Worm (Caenorhabditis elegans) whole organism, young adult: ENCODE results near the gene lido-7.

ENCODE experiments used
- B0019.2 ChIP-seq: fragments of 200-800 bp; sonication (Bioruptor generic); conservative IDR thresholded peaks from 2 replicates; pipeline ENCODE4 v1.3.6; 2022; ENCODE audit warnings: missing genetic modification reagents, missing genetic modification characterization, missing compliant biosample characterization
- B0035.1 ChIP-seq: sonication (generic microtip); optimal IDR thresholded peaks from 2 replicates; lab custom pipeline; 2016; ENCODE audit warnings: missing genetic modification characterization, mild to moderate bottlenecking, missing compliant biosample characterization, missing genotype, missing genetic modification reagents
- B0261.1 ChIP-seq: sonication (generic microtip); optimal IDR thresholded peaks from 2 replicates; lab custom pipeline; 2016; ENCODE audit warnings: mild to moderate bottlenecking, missing genetic modification characterization, moderate library complexity, missing compliant biosample characterization
- C17E4.6 ChIP-seq: fragments of 200-800 bp; sonication (Bioruptor generic); IDR thresholded peaks from 2 replicates; pipeline ENCODE4 v1.3.6; 2022; ENCODE audit warnings: missing genetic modification reagents, missing genetic modification characterization, missing compliant biosample characterization
- D2030.7 ChIP-seq: fragments of 200-800 bp; sonication (Bioruptor generic); IDR thresholded peaks from 2 replicates; pipeline ENCODE4 v1.3.6; 2022; ENCODE audit warnings: missing genetic modification reagents, missing genetic modification characterization, missing compliant biosample characterization
- F23B12.7 ChIP-seq: sonication (generic microtip); optimal IDR thresholded peaks from 2 replicates; lab custom pipeline; 2017; ENCODE audit warnings: missing genetic modification characterization, mild to moderate bottlenecking, missing compliant biosample characterization, antibody characterized with exemption, moderate library complexity; ENCODE audit not compliant: insufficient read depth
- F33H1.4 ChIP-seq: fragments of 200-800 bp; sonication (Bioruptor generic); IDR thresholded peaks from 2 replicates; pipeline ENCODE4 v1.3.6; 2022; ENCODE audit warnings: missing genetic modification reagents, missing genetic modification characterization, missing compliant biosample characterization
- F39B2.1 ChIP-seq: fragments of 200-800 bp; sonication (Bioruptor generic); IDR thresholded peaks from 2 replicates; pipeline ENCODE4 v1.3.6; 2022; ENCODE audit warnings: missing genetic modification reagents, missing genetic modification characterization, missing compliant biosample characterization
- F49E8.2 ChIP-seq: sonication (generic microtip); optimal IDR thresholded peaks from 3 replicates; lab custom pipeline; 2017; ENCODE audit warnings: missing genetic modification characterization, mild to moderate bottlenecking, missing compliant biosample characterization, antibody characterized with exemption, moderate library complexity; ENCODE audit not compliant: insufficient read depth
- F55B11.4 ChIP-seq: sonication (generic microtip); optimal IDR thresholded peaks from 2 replicates; lab custom pipeline; 2016; ENCODE audit warnings: missing compliant biosample characterization, missing genetic modification characterization, borderline replicate concordance; ENCODE audit not compliant: insufficient read depth
- K11D2.4 ChIP-seq: fragments of 200-800 bp; sonication (Bioruptor generic); IDR thresholded peaks from 2 replicates; pipeline ENCODE4 v1.3.6; 2022; ENCODE audit warnings: missing genetic modification reagents, missing genetic modification characterization, missing compliant biosample characterization
- T07F8.4 ChIP-seq: sonication (generic microtip); optimal IDR thresholded peaks from 2 replicates; lab custom pipeline; 2016; ENCODE audit warnings: mild to moderate bottlenecking, missing genetic modification characterization, moderate library complexity, missing compliant biosample characterization
- Y67H2A.10 ChIP-seq: fragments of 200-800 bp; sonication (Bioruptor generic); conservative IDR thresholded peaks from 2 replicates; pipeline ENCODE4 v1.3.6; 2022; ENCODE audit warnings: missing genetic modification reagents, missing genetic modification characterization, missing compliant biosample characterization
- Y79H2A.3 ChIP-seq: fragments of 200-800 bp; sonication (Bioruptor generic); conservative IDR thresholded peaks from 2 replicates; pipeline ENCODE4 v1.3.6; 2022; ENCODE audit warnings: missing genetic modification reagents, missing genetic modification characterization, missing compliant biosample characterization
- Y95B8A.8 ChIP-seq: fragments of 200-800 bp; sonication (Bioruptor generic); IDR thresholded peaks from 2 replicates; pipeline ENCODE4 v1.3.6; 2022; ENCODE audit warnings: missing genetic modification reagents, missing genetic modification characterization, missing compliant biosample characterization
- ZK185.1 ChIP-seq: sonication (generic microtip); optimal IDR thresholded peaks from 2 replicates; lab custom pipeline; 2016; ENCODE audit warnings: mild to moderate bottlenecking, missing genetic modification characterization, missing compliant biosample characterization; ENCODE audit not compliant: poor library complexity, severe bottlenecking
- akir-1 ChIP-seq: fragments of 200-800 bp; sonication (Bioruptor generic); optimal IDR thresholded peaks from 2 replicates; lab custom pipeline; 2018; ENCODE audit warnings: mild to moderate bottlenecking, missing genetic modification characterization, moderate library complexity, missing compliant biosample characterization
- aptf-2 ChIP-seq: fragments of 200-800 bp; sonication (Bioruptor generic); conservative IDR thresholded peaks from 2 replicates; pipeline ENCODE4 v1.3.6; 2022; ENCODE audit warnings: missing genetic modification reagents, missing genetic modification characterization, missing compliant biosample characterization
- aptf-3 ChIP-seq: fragments of 200-800 bp; sonication (Bioruptor generic); IDR thresholded peaks from 2 replicates; pipeline ENCODE4 v1.3.6; 2022; ENCODE audit warnings: missing genetic modification characterization, missing compliant biosample characterization
- attf-5 ChIP-seq: fragments of 200-800 bp; sonication (Bioruptor generic); optimal IDR thresholded peaks from 2 replicates; lab custom pipeline; 2018; ENCODE audit warnings: mild to moderate bottlenecking, missing genetic modification characterization, missing compliant biosample characterization
- bed-1 ChIP-seq: fragments of 200-800 bp; sonication (Bioruptor generic); IDR thresholded peaks from 2 replicates; pipeline ENCODE4 v1.3.6; 2022; ENCODE audit warnings: missing genetic modification reagents, missing genetic modification characterization, missing compliant biosample characterization
- cebp-2 ChIP-seq: fragments of 200-800 bp; sonication (Bioruptor generic); IDR thresholded peaks from 2 replicates; pipeline ENCODE4 v1.3.6; 2022; ENCODE audit warnings: missing genetic modification characterization, missing compliant biosample characterization
- ceh-100 ChIP-seq: fragments of 200-800 bp; sonication (Bioruptor generic); IDR thresholded peaks from 2 replicates; pipeline ENCODE4 v1.3.6; 2022; ENCODE audit warnings: missing genetic modification reagents, missing genetic modification characterization, missing compliant biosample characterization
- ceh-40 ChIP-seq: fragments of 200-800 bp; sonication (Bioruptor generic); IDR thresholded peaks from 2 replicates; pipeline ENCODE4 v1.3.6; 2022; ENCODE audit warnings: missing genetic modification characterization, missing compliant biosample characterization
- ceh-79 ChIP-seq: sonication (generic microtip); optimal IDR thresholded peaks from 2 replicates; lab custom pipeline; 2017; ENCODE audit warnings: mild to moderate bottlenecking, missing genetic modification characterization, missing compliant biosample characterization
- chd-7 ChIP-seq: sonication (generic microtip); optimal IDR thresholded peaks from 2 replicates; lab custom pipeline; 2016; ENCODE audit warnings: mild to moderate bottlenecking, missing genetic modification characterization, moderate library complexity, missing compliant biosample characterization
- dpff-1 ChIP-seq: sonication (generic microtip); optimal IDR thresholded peaks from 2 replicates; lab custom pipeline; 2017; ENCODE audit warnings: mild to moderate bottlenecking, missing genetic modification characterization, missing compliant biosample characterization
- egrh-3 ChIP-seq: fragments of 200-800 bp; sonication (Bioruptor generic); IDR thresholded peaks from 2 replicates; pipeline ENCODE4 v1.3.6; 2022; ENCODE audit warnings: missing genetic modification reagents, missing genetic modification characterization, missing compliant biosample characterization
- him-1 ChIP-seq: sonication (generic microtip); optimal IDR thresholded peaks from 2 replicates; lab custom pipeline; 2016; ENCODE audit warnings: missing genotype, missing genetic modification reagents, missing genetic modification characterization, missing compliant biosample characterization
- hmg-1.2 ChIP-seq: fragments of 200-800 bp; sonication (Bioruptor generic); IDR thresholded peaks from 2 replicates; pipeline ENCODE4 v1.3.6; 2022; ENCODE audit warnings: missing genetic modification reagents, missing genetic modification characterization, missing compliant biosample characterization
- lag-1 ChIP-seq: fragments of 200-800 bp; sonication (Bioruptor generic); IDR thresholded peaks from 2 replicates; pipeline ENCODE4 v1.3.6; 2022; ENCODE audit warnings: missing genetic modification reagents, missing genetic modification characterization, missing compliant biosample characterization
- lin-35 ChIP-seq, 3 experiments: fragments of 150-350 bp in 2 of 3; sonication (generic microtip) in 1 of 3; optimal IDR thresholded peaks; 2 replicates each; lab custom pipeline; 2014 to 2018; ENCODE audit warnings: missing biosample characterization in 3 of 3, missing genetic modification characterization in 3 of 3, missing genetic modification reagents in 3 of 3
- lin-40 ChIP-seq: sonication (generic microtip); optimal IDR thresholded peaks from 2 replicates; lab custom pipeline; 2016; ENCODE audit warnings: missing genetic modification characterization, mild to moderate bottlenecking, missing compliant biosample characterization, missing genotype, missing genetic modification reagents
- lsl-1 ChIP-seq: fragments of 200-800 bp; sonication (Bioruptor generic); optimal IDR thresholded peaks from 2 replicates; lab custom pipeline; 2018; ENCODE audit warnings: mild to moderate bottlenecking, missing genetic modification characterization, moderate library complexity, missing compliant biosample characterization
- mcd-1 ChIP-seq: fragments of 200-800 bp; sonication (Bioruptor generic); IDR thresholded peaks from 2 replicates; pipeline ENCODE4 v1.3.6; 2022; ENCODE audit warnings: missing genetic modification reagents, missing genetic modification characterization, missing compliant biosample characterization
- nfya-1 ChIP-seq: sonication (generic microtip); optimal IDR thresholded peaks from 2 replicates; lab custom pipeline; 2017; ENCODE audit warnings: antibody characterized with exemption, missing compliant biosample characterization, missing genetic modification characterization, borderline replicate concordance; ENCODE audit not compliant: insufficient read depth
- nfya-2 ChIP-seq: fragments of 200-800 bp; sonication (Bioruptor generic); IDR thresholded peaks from 2 replicates; pipeline ENCODE4 v1.3.6; 2022; ENCODE audit warnings: missing genetic modification reagents, missing genetic modification characterization, missing compliant biosample characterization
- nfyb-1 ChIP-seq: fragments of 200-800 bp; sonication (Bioruptor generic); IDR thresholded peaks from 2 replicates; pipeline ENCODE4 v1.3.6; 2022; ENCODE audit warnings: missing genetic modification reagents, missing genetic modification characterization, missing compliant biosample characterization
- nhr-90 ChIP-seq: sonication (generic microtip); optimal IDR thresholded peaks from 2 replicates; lab custom pipeline; 2016; ENCODE audit warnings: missing genotype, mild to moderate bottlenecking, missing genetic modification characterization, missing compliant biosample characterization
- rec-8 ChIP-seq, 2 experiments: sonication (generic microtip); optimal IDR thresholded peaks; 2 replicates each; lab custom pipeline; 2016; ENCODE audit warnings: mild to moderate bottlenecking in 2 of 2, missing genetic modification characterization in 2 of 2, missing genetic modification reagents in 2 of 2, missing genotype in 2 of 2, missing biosample characterization in 1 of 2, missing compliant biosample characterization in 1 of 2, moderate library complexity in 1 of 2
- snpc-1.1 ChIP-seq: sonication (generic microtip); optimal IDR thresholded peaks from 2 replicates; lab custom pipeline; 2017; ENCODE audit warnings: missing genetic modification characterization, mild to moderate bottlenecking, missing compliant biosample characterization, antibody characterized with exemption, moderate library complexity, missing genotype, missing genetic modification reagents; ENCODE audit not compliant: insufficient read depth
- sptf-2 ChIP-seq: fragments of 200-800 bp; sonication (Bioruptor generic); optimal IDR thresholded peaks from 2 replicates; lab custom pipeline; 2018; ENCODE audit warnings: mild to moderate bottlenecking, missing genetic modification characterization, missing compliant biosample characterization
- tbp1 ChIP-seq: fragments of 200-800 bp; sonication (Bioruptor generic); optimal IDR thresholded peaks from 2 replicates; lab custom pipeline; 2018; ENCODE audit warnings: mild to moderate bottlenecking, missing genetic modification characterization, missing compliant biosample characterization
- unc-62 ChIP-seq: fragments of 150-350 bp; optimal IDR thresholded peaks from 2 replicates; lab custom pipeline; 2014; ENCODE audit warnings: missing biosample characterization, missing genetic modification reagents, missing genetic modification characterization
- ztf-18 ChIP-seq: sonication (generic microtip); optimal IDR thresholded peaks from 2 replicates; lab custom pipeline; 2016; ENCODE audit warnings: missing genotype, mild to moderate bottlenecking, missing genetic modification characterization, missing compliant biosample characterization
- ztf-25 ChIP-seq: fragments of 200-800 bp; sonication (Bioruptor generic); IDR thresholded peaks from 2 replicates; pipeline ENCODE4 v1.3.6; 2022; ENCODE audit warnings: missing genetic modification reagents, missing genetic modification characterization, missing compliant biosample characterization
- ztf-3 ChIP-seq: fragments of 200-800 bp; sonication (Bioruptor generic); optimal IDR thresholded peaks from 2 replicates; lab custom pipeline; 2018; ENCODE audit warnings: mild to moderate bottlenecking, missing genetic modification characterization, missing compliant biosample characterization

The lido-7 gene

DNA sequence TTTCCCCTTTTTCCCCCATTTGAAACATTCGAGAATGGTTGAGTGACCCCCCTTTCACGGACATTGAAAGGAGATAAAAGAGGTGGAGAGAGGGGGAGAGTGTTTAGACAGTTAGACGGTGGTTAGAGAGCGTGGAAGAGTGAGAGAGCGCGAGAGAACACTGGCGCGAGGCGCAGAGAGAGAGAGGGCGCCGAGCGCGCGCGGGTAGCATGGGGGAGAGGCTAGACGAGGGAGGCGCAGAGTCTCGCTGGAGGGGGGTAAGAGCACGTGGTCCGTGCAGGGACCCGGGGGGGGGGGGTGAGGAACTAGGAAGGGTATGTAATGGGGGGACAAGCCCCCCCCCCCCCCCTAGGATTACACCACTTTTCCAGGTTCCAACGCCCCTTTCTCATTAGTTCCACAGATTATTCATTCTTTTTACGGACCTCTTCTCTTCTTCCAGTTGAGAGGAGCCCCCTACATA lies 14.1 kb upstream of the lido-7 start (continued):
- TF ChIP-seq sptf-2: peak; percentile 4
- TF ChIP-seq D2030.7 (GFP tag; lab: Robert Waterston, UW): no peak
- peak; percentile 59; the same call in 1 of the 2 replicates for TF ChIP-seq Y67H2A.10 (GFP tag; lab: Robert Waterston, UW)
- TF ChIP-seq tbp1 (GFP tag; lab: Kevin White, UChicago): peak; percentile 65
- peak; percentile 95 for TF ChIP-seq mcd-1 (GFP tag; lab: Robert Waterston, UW)
- no peak for TF ChIP-seq rec-8 (tag; optimal IDR thresholded peaks at IDR 0.05; lab: Kevin White, UChicago)
- no peak for TF ChIP-seq F23B12.7 (tag; lab: Kevin White, UChicago)
- TF ChIP-seq ZK185.1 (tag; lab: Kevin White, UChicago): peak; percentile 68
- TF ChIP-seq T07F8.4 (tag; lab: Kevin White, UChicago): no peak
- no peak for TF ChIP-seq him-1 (tag; lab: Kevin White, UChicago)
- no peak for TF ChIP-seq ztf-25 (GFP tag; lab: Robert Waterston, UW)
- TF ChIP-seq F55B11.4: no peak
- TF ChIP-seq aptf-2 (GFP tag; lab: Robert Waterston, UW): 0 out of 2 replicates have a peak, but pooled peaks have one; percentile 50
- TF ChIP-seq F33H1.4 (GFP tag; lab: Robert Waterston, UW): no peak; the same call in 1 of the 2 replicates
- TF ChIP-seq bed-1 (GFP tag; lab: Robert Waterston, UW): no peak
- TF ChIP-seq nfyb-1 (GFP tag; lab: Robert Waterston, UW): peak; percentile 97
- no peak for TF ChIP-seq F39B2.1 (GFP tag; lab: Robert Waterston, UW)
- TF ChIP-seq unc-62 (GFP tag; lab: Kevin White, UChicago): no peak
- peak; percentile 97 for TF ChIP-seq K11D2.4 (GFP tag; lab: Robert Waterston, UW)
- peak; percentile 99 for TF ChIP-seq hmg-1.2
- no peak for TF ChIP-seq Y79H2A.3 (GFP tag; lab: Robert Waterston, UW)
- no peak for TF ChIP-seq snpc-1.1 (tag; lab: Kevin White, UChicago)
- no peak for TF ChIP-seq nhr-90 (tag; lab: Kevin White, UChicago)
- no peak for TF ChIP-seq nfya-2
- TF ChIP-seq egrh-3: peak; percentile 100
- TF ChIP-seq cebp-2 (GFP tag; lab: Robert Waterston, UW): peak; percentile 78; the same call in 1 of the 2 replicates
- TF ChIP-seq C17E4.6: peak; percentile 17; the same call in 1 of the 2 replicates
- peak; percentile 73 for TF ChIP-seq akir-1 (GFP tag; lab: Kevin White, UChicago)
- TF ChIP-seq ceh-79: peak; percentile 35
- peak; percentile 99 for TF ChIP-seq chd-7
- 0 out of 2 replicates have a peak, but pooled peaks have one; percentile 16 for TF ChIP-seq aptf-3
- no peak for TF ChIP-seq ztf-18 (tag; lab: Kevin White, UChicago)
- TF ChIP-seq nfya-1 (tag; lab: Kevin White, UChicago): no peak
- TF ChIP-seq ztf-3 (GFP tag; lab: Kevin White, UChicago): peak; percentile 88
- no peak for TF ChIP-seq B0035.1 (tag; lab: Kevin White, UChicago)
- TF ChIP-seq ceh-100 (GFP tag; lab: Robert Waterston, UW): peak; percentile 86
- peak in 1 of 3 experiments; percentile 83 for TF ChIP-seq lin-35 (GFP tag; optimal IDR thresholded peaks at IDR 0.05; lab: Kevin White, UChicago)
- TF ChIP-seq lin-40 (tag; lab: Kevin White, UChicago): peak; percentile 92
- no peak for TF ChIP-seq F49E8.2 (tag; lab: Kevin White, UChicago)
- TF ChIP-seq B0019.2: no peak
- TF ChIP-seq dpff-1 (tag; lab: Kevin White, UChicago): peak; percentile 87
- TF ChIP-seq lsl-1 (GFP tag; lab: Kevin White, UChicago): no peak
- peak; percentile 24 for TF ChIP-seq B0261.1 (tag; lab: Kevin White, UChicago)
- peak; percentile 74 for TF ChIP-seq attf-5 (GFP tag; lab: Kevin White, UChicago)
- peak; percentile 85 for TF ChIP-seq Y95B8A.8
- TF ChIP-seq ceh-40: no peak
- TF ChIP-seq lag-1 (GFP tag; lab: Robert Waterston, UW): peak; percentile 87
